Worm (Caenorhabditis elegans): ENCODE data around the gene R166.2.

- TF ChIP-seq ccch-3 (GFP tag; optimal IDR thresholded peaks at IDR 0.05) (no peak), T07F8.4 (tag; optimal IDR thresholded peaks at IDR 0.05) (no peak), mel-28 (tag; optimal IDR thresholded peaks at IDR 0.05; ENCODE audit: borderline replicate concordance) (no peak), ceh-91 (GFP tag; IDR thresholded peaks at IDR 0.05) (no peak), ceh-27 (GFP tag; optimal IDR thresholded peaks at IDR 0.05) (no peak), hmg-20 (GFP tag; IDR thresholded peaks at IDR 0.05) (no peak), ama-1 (optimal IDR thresholded peaks at IDR 0.05) (no peak), ama-1 (GFP tag; optimal IDR thresholded peaks at IDR 0.05) (no peak)
Measured at ce11 chrII:10579655-10580054, 42.2 kb upstream of the R166.2 start, which contains the start of gene dohh-1.

Measured in whole organism, young adult.